Fruit fly (Drosophila melanogaster) whole organism, wandering third instar larva: ENCODE measurements around the gene Tektin-C.

Experiments
- Hr83 ChIP-seq: fragments of 200-300 bp; sonication (Bioruptor generic); optimal IDR thresholded peaks from 2 replicates; lab custom pipeline; 2016; ENCODE audit warnings: missing biosample characterization, mild to moderate bottlenecking, missing genetic modification characterization, moderate library complexity; ENCODE audit not compliant: poor library complexity, severe bottlenecking
- h ChIP-seq: fragments of 200-800 bp; sonication (Bioruptor generic); optimal IDR thresholded peaks from 3 replicates; lab custom pipeline; 2016; ENCODE audit warnings: missing biosample characterization, mild to moderate bottlenecking, missing genetic modification characterization
- psq ChIP-seq: fragments of 200-800 bp; sonication (Bioruptor generic); optimal IDR thresholded peaks from 3 replicates; lab custom pipeline; 2017; ENCODE audit warnings: missing biosample characterization, mild to moderate bottlenecking, missing genetic modification characterization, moderate library complexity
- sage ChIP-seq: fragments of 200-800 bp; sonication (Bioruptor generic); optimal IDR thresholded peaks from 2 replicates; lab custom pipeline; 2016; ENCODE audit warnings: missing biosample characterization, mild to moderate bottlenecking, missing genetic modification characterization

- TF ChIP-seq psq (GFP tag; lab: Kevin White, UChicago) (no peak), Hr83 (no peak), sage (GFP tag; lab: Kevin White, UChicago) (no peak), h (GFP tag; lab: Kevin White, UChicago) (no peak)
Observed at dm6 chr3L:5774782-5775181, 21.6 kb downstream of the Tektin-C start.
